Worm (Caenorhabditis elegans) whole organism, mixed stage, embryonic: ENCODE data around the gene fkb-1.

Experiments used
- blmp-1 ChIP-seq: fragments of 150-350 bp; optimal IDR thresholded peaks from 2 replicates; lab custom pipeline; 2014; ENCODE audit warnings: missing biosample characterization, missing genetic modification characterization
- elt-1 ChIP-seq: sonication (generic microtip); optimal IDR thresholded peaks from 2 replicates; lab custom pipeline; 2017; ENCODE audit warnings: missing genetic modification characterization, mild to moderate bottlenecking, missing compliant biosample characterization, antibody characterized with exemption, moderate library complexity, borderline replicate concordance; ENCODE audit not compliant: insufficient read depth
- lsy-2 ChIP-seq: fragments of 150-350 bp; optimal IDR thresholded peaks from 2 replicates; lab custom pipeline; 2014; ENCODE audit warnings: missing biosample characterization, missing genetic modification characterization
- nhr-28 ChIP-seq: fragments of 150-350 bp; optimal IDR thresholded peaks from 2 replicates; lab custom pipeline; 2014; ENCODE audit warnings: missing biosample characterization, missing genetic modification characterization
- pha-4 ChIP-seq: fragments of 150-350 bp; optimal IDR thresholded peaks from 2 replicates; lab custom pipeline; 2018; ENCODE audit warnings: missing biosample characterization, missing genetic modification reagents, missing genetic modification characterization
- snpc-4 ChIP-seq: fragments of 150-350 bp; optimal IDR thresholded peaks from 2 replicates; lab custom pipeline; 2014; ENCODE audit warnings: missing biosample characterization, missing genetic modification characterization
- sptf-1 ChIP-seq: sonication (generic microtip); optimal IDR thresholded peaks from 2 replicates; lab custom pipeline; 2017; ENCODE audit warnings: mild to moderate bottlenecking, missing genetic modification characterization, moderate library complexity, missing compliant biosample characterization
- unc-62 ChIP-seq: fragments of 150-350 bp; optimal IDR thresholded peaks from 2 replicates; lab custom pipeline; 2014; ENCODE audit warnings: missing biosample characterization, missing genetic modification reagents, missing genetic modification characterization

ce11 chrIV:11006868-11007267 is 29.5 kb upstream of the fkb-1 start:
- no peak for TF ChIP-seq sptf-1 (tag; lab: Kevin White, UChicago)
- TF ChIP-seq nhr-28 (tag; lab: Kevin White, UChicago) = no peak
- TF ChIP-seq pha-4 (tag; lab: Kevin White, UChicago) = no peak
- TF ChIP-seq unc-62 (GFP tag; lab: Kevin White, UChicago) = no peak
- TF ChIP-seq snpc-4 (tag; lab: Kevin White, UChicago) = no peak
- TF ChIP-seq blmp-1 = no peak
- no peak for TF ChIP-seq lsy-2 (tag; lab: Kevin White, UChicago)
- no peak for TF ChIP-seq elt-1 (tag; lab: Kevin White, UChicago)
